Worm (Caenorhabditis elegans) whole organism, L1 larva: ENCODE data around the gene F20E11.18.

Experiments
- dpl-1 ChIP-seq, 3 experiments: fragments of 150-350 bp in 2 of 3; sonication (generic microtip) in 1 of 3; optimal IDR thresholded peaks; 2 replicates each; lab custom pipeline; 2014 to 2017; ENCODE audit warnings: missing biosample characterization in 3 of 3, missing genetic modification characterization in 3 of 3, missing genetic modification reagents in 3 of 3
- fos-1 ChIP-seq: fragments of 150-350 bp; optimal IDR thresholded peaks from 2 replicates; lab custom pipeline; 2014; ENCODE audit warnings: missing biosample characterization, missing genetic modification characterization
- hlh-4 ChIP-seq: sonication (generic microtip); optimal IDR thresholded peaks from 2 replicates; lab custom pipeline; 2016; ENCODE audit warnings: mild to moderate bottlenecking, missing genetic modification characterization, missing compliant biosample characterization
- isw-1 ChIP-seq: fragments of 200-800 bp; sonication (Bioruptor generic); IDR thresholded peaks from 2 replicates; pipeline ENCODE4 v1.3.6; 2022; ENCODE audit warnings: missing genetic modification characterization, missing compliant biosample characterization
- nhr-12 ChIP-seq: sonication (generic microtip); optimal IDR thresholded peaks from 2 replicates; lab custom pipeline; 2017; ENCODE audit warnings: missing biosample characterization, missing genetic modification characterization
- nhr-19 ChIP-seq: fragments of 200-800 bp; sonication (Bioruptor generic); conservative IDR thresholded peaks from 2 replicates; pipeline ENCODE4 v1.3.6; 2022; ENCODE audit warnings: missing genetic modification characterization, missing compliant biosample characterization
- pax-3 ChIP-seq: fragments of 200-800 bp; sonication (Bioruptor generic); optimal IDR thresholded peaks from 2 replicates; lab custom pipeline; 2018; ENCODE audit warnings: mild to moderate bottlenecking, missing genetic modification characterization, moderate library complexity, missing compliant biosample characterization
- pqm-1 ChIP-seq: sonication (generic microtip); optimal IDR thresholded peaks from 3 replicates; lab custom pipeline; 2017; ENCODE audit warnings: missing biosample characterization, missing genetic modification characterization
- skn-1 ChIP-seq: fragments of 150-350 bp; optimal IDR thresholded peaks from 2 replicates; lab custom pipeline; 2014; ENCODE audit warnings: missing biosample characterization, missing genetic modification characterization
- snpc-4 ChIP-seq: fragments of 150-350 bp; optimal IDR thresholded peaks from 2 replicates; lab custom pipeline; 2014; ENCODE audit warnings: missing biosample characterization, missing genetic modification characterization
- swsn-7 ChIP-seq: sonication (generic microtip); optimal IDR thresholded peaks from 2 replicates; lab custom pipeline; 2016; ENCODE audit warnings: missing genetic modification characterization, missing compliant biosample characterization
- unc-62 ChIP-seq: fragments of 150-350 bp; optimal IDR thresholded peaks from 2 replicates; lab custom pipeline; 2014; ENCODE audit warnings: missing biosample characterization, missing genetic modification reagents, missing genetic modification characterization
- unc-86 ChIP-seq: sonication (generic microtip); optimal IDR thresholded peaks from 2 replicates; lab custom pipeline; 2016; ENCODE audit warnings: missing genetic modification characterization, missing compliant biosample characterization
- zag-1 ChIP-seq: fragments of 150-350 bp; optimal IDR thresholded peaks from 2 replicates; lab custom pipeline; 2014; ENCODE audit warnings: missing biosample characterization, missing genetic modification characterization

ce11 chrV:17430066-17430465 is 6.3 kb downstream of the F20E11.18 start, which contains the start of gene T27C5.10:
- no peak for TF ChIP-seq swsn-7 (tag; lab: Kevin White, UChicago)
- TF ChIP-seq pax-3, result no peak
- no peak for TF ChIP-seq skn-1 (tag; lab: Kevin White, UChicago)
- TF ChIP-seq zag-1 (tag; lab: Kevin White, UChicago), result no peak
- no peak for TF ChIP-seq hlh-4
- TF ChIP-seq unc-86 (tag; lab: Kevin White, UChicago), result no peak
- TF ChIP-seq isw-1 (GFP tag; lab: Robert Waterston, UW), result no peak
- TF ChIP-seq nhr-19 (GFP tag; lab: Robert Waterston, UW), result no peak
- no peak for TF ChIP-seq fos-1
- TF ChIP-seq pqm-1, result no peak
- no peak for TF ChIP-seq nhr-12 (tag; lab: Kevin White, UChicago)
- TF ChIP-seq snpc-4 (tag; lab: Kevin White, UChicago), result no peak
- TF ChIP-seq dpl-1 (GFP tag; optimal IDR thresholded peaks at IDR 0.05; lab: Kevin White, UChicago), result no peak
- TF ChIP-seq unc-62 (GFP tag; lab: Kevin White, UChicago), result no peak
